Worm (Caenorhabditis elegans): Measurements from ENCODE around the gene F53C3.6.

The F53C3.6 gene

DNA sequence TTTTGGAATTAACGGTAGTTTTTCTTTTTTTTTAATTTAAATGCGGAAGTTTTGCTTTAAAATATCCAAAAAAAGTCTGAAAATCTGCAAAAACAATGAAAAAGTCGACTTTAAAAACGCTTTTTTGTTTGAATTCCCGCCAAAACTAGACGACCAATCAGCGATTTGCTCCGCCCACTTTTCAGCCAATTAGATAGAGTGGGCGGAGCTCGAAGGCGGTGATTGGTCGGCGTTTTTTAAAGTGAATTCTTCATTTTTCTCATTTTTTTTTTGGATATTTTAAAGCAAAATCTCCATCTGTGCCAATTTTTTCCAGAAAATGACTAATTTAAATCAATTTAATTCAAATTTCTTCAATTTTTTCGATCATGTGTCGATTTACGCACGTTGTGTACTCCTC lies 33.3 kb downstream of the F53C3.6 start:
- TF ChIP-seq ctbp-1 (GFP tag; IDR thresholded peaks at IDR 0.05) (no peak), unc-130 (GFP tag; optimal IDR thresholded peaks at IDR 0.05) (no peak), F26F4.8 (GFP tag; conservative IDR thresholded peaks at IDR 0.05) (no peak), arid-1 (GFP tag; conservative IDR thresholded peaks at IDR 0.05) (no peak), cey-2 (tag; optimal IDR thresholded peaks at IDR 0.05; ENCODE audit: borderline replicate concordance, insufficient read depth) (no peak), dmd-9 (GFP tag; IDR thresholded peaks at IDR 0.05) (no peak), dpl-1 (GFP tag; optimal IDR thresholded peaks at IDR 0.05) (no peak), lin-38 (GFP tag; IDR thresholded peaks at IDR 0.05) (no peak)

DNA sequence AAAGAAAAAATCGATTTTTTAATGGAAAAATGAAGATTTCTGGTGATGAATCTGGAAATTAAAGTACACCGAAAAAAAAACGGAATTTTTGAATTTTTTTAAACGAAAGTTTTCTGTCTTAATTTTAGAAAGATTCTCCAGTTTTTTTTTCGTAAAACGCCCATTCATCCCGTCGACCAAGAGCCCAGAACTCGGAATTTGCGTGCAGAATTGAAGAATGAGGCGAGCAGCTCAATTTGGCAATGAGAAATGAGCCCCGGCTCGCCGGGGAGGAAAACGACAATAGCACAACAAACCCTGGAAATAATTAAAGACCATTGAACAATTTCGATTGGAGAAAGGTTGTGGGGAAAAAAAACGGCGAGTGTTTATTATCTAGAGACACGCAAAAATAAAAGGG lies 33.9 kb downstream of the F53C3.6 start:
- peak; percentile 61; the same call in 1 of the 2 replicates for TF ChIP-seq egl-43 (GFP tag; IDR thresholded peaks at IDR 0.05)
- no peak for TF ChIP-seq Y48G9A.11 (GFP tag; IDR thresholded peaks at IDR 0.05)
- TF ChIP-seq lin-38 (GFP tag; IDR thresholded peaks at IDR 0.05), result peak; percentile 50; the same call in 1 of the 2 replicates
- TF ChIP-seq nhr-11 (tag; optimal IDR thresholded peaks at IDR 0.05), result no peak
- no peak for TF ChIP-seq ZK337.2 (GFP tag; IDR thresholded peaks at IDR 0.05)
- 0 out of 4 replicates have a peak, but pooled peaks of 1 of the 2 experiments have one; percentile 9 for TF ChIP-seq madf-5 (GFP tag; IDR thresholded peaks at IDR 0.05)
- TF ChIP-seq arid-1 (GFP tag; conservative IDR thresholded peaks at IDR 0.05), result 0 out of 2 replicates have a peak, but pooled peaks have one; percentile 29
- TF ChIP-seq F49E8.2 (tag; optimal IDR thresholded peaks at IDR 0.05; ENCODE audit: borderline replicate concordance), result peak; percentile 15
- TF ChIP-seq nhr-28 (tag; optimal IDR thresholded peaks at IDR 0.05), result no peak
- TF ChIP-seq pha-4 (GFP tag; IDR thresholded peaks at IDR 0.05), result peak; percentile 23; the same call in 1 of the 2 replicates
- no peak for TF ChIP-seq pha-4 (tag; optimal IDR thresholded peaks at IDR 0.05)
- TF ChIP-seq dve-1 (tag; optimal IDR thresholded peaks at IDR 0.05; ENCODE audit: insufficient read depth), result no peak
- no peak for TF ChIP-seq duxl-1 (tag; optimal IDR thresholded peaks at IDR 0.05; ENCODE audit: poor library complexity)
- no peak for TF ChIP-seq nhr-25 (tag; optimal IDR thresholded peaks at IDR 0.05; ENCODE audit: borderline replicate concordance, insufficient read depth)
- no peak for TF ChIP-seq lin-39 (tag; optimal IDR thresholded peaks at IDR 0.05)
- TF ChIP-seq rbr-2 (tag; optimal IDR thresholded peaks at IDR 0.05), result no peak

DNA sequence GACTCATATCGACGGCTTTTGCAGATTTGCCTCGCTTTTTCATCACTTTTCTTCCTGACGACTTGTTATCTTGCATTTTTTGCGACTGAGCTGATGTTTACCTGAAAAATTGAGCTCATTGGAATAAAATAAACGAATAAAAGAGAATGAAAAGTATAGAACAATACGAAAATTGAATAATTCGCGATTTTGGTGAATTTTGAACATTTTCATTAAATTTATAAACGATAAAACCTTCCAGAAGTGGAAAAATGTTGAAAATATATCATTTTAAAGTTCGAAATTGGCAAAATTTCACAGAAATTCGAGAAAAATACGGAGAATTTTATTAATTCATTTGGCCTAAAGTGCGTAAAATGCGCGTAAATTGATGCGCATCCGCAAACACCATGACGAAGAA lies 35.7 kb downstream of the F53C3.6 start, which contains the start of gene Y14H12B.2:
TSS of gene Y14H12B.2 (minus strand) at position 101 of the 400 bp plus-strand sequence.
- no peak for TF ChIP-seq jun-1 (tag; optimal IDR thresholded peaks at IDR 0.05)
- TF ChIP-seq Y105C5A.15 (GFP tag; IDR thresholded peaks at IDR 0.05), result no peak

DNA sequence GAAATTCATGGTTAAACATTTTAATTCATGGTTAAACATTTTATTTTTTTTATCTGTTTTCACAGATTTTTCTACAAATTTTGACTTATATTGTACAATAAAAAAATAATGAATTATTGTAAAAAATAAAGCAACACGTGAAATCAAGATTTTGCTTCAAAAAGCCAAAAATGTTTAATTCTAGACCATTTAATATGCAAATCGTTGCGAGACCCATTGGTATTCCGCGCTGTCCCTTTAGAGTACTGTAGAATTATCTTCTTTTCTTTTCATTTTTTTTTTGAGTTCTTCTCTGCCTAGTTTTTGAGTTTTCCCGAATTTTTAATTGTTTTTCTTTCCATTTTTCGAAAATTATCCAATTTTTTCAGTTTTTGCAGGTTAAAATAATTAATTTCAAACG lies 36.1 kb downstream of the F53C3.6 start, which contains the start of gene Y14H12B.1:
TSS of gene Y14H12B.1 (plus strand) at position 363 of the 400 bp plus-strand sequence.
- no peak for TF ChIP-seq nhr-42 (GFP tag; IDR thresholded peaks at IDR 0.05)
- TF ChIP-seq lin-15B (tag; optimal IDR thresholded peaks at IDR 0.05), result no peak
- TF ChIP-seq F10B5.3 (tag; optimal IDR thresholded peaks at IDR 0.05), result no peak
- no peak for TF ChIP-seq fkh-10 (GFP tag; optimal IDR thresholded peaks at IDR 0.05)
- no peak for TF ChIP-seq nhr-102 (tag; optimal IDR thresholded peaks at IDR 0.05)

DNA sequence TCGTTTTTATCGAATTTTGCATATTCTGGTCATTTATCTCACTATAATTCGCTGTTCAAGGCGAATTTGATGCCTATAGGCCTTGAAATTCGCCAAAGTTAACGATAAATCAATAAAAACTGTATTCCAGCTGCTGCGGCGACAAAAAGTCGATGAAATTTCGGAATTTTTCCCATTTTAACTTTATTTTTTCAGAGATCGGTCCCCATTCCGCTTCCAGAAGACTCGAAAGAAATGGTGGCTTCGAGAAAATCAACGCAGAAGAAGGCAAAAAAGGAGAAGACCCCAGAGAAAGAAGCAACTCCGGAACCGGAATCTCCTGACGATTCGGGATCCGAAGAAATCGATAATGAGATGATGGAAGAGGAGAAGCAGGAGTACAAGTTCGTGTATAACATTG lies 37.2 kb downstream of the F53C3.6 start:
- TF ChIP-seq Y48G9A.11 (GFP tag; IDR thresholded peaks at IDR 0.05), result no peak; the same call in 1 of the 2 replicates
- TF ChIP-seq lin-1 (GFP tag; IDR thresholded peaks at IDR 0.05), result no peak
- no peak for TF ChIP-seq pha-4 (GFP tag; IDR thresholded peaks at IDR 0.05)
- no peak for TF ChIP-seq pha-4 (tag; optimal IDR thresholded peaks at IDR 0.05)
- TF ChIP-seq snpc-4 (tag; optimal IDR thresholded peaks at IDR 0.05), result no peak
- no peak for TF ChIP-seq D1046.2 (GFP tag; IDR thresholded peaks at IDR 0.05)
- TF ChIP-seq zfp-2 (tag; optimal IDR thresholded peaks at IDR 0.05), result no peak
- TF ChIP-seq duxl-1 (tag; optimal IDR thresholded peaks at IDR 0.05; ENCODE audit: poor library complexity), result no peak
- TF ChIP-seq madf-5 (GFP tag; IDR thresholded peaks at IDR 0.05), result no peak
- no peak for TF ChIP-seq mes-2 (tag; optimal IDR thresholded peaks at IDR 0.05; ENCODE audit: poor library complexity, severe bottlenecking)
- no peak for TF ChIP-seq nhr-10 (tag; optimal IDR thresholded peaks at IDR 0.05)
- TF ChIP-seq tra-1 (GFP tag; IDR thresholded peaks at IDR 0.05), result no peak
- TF ChIP-seq T26A8.4 (GFP tag; IDR thresholded peaks at IDR 0.05), result no peak
- no peak for TF ChIP-seq fkh-10 (GFP tag; optimal IDR thresholded peaks at IDR 0.05)
- TF ChIP-seq lin-29 (GFP tag; IDR thresholded peaks at IDR 0.05), result no peak
- TF ChIP-seq hif-1 (tag; optimal IDR thresholded peaks at IDR 0.05), result no peak
- TF ChIP-seq T20F7.1 (GFP tag; optimal IDR thresholded peaks at IDR 0.05), result no peak
- TF ChIP-seq mdt-29 (GFP tag; IDR thresholded peaks at IDR 0.05), result no peak
